Fruit fly (Drosophila melanogaster) S2 (cell line): ENCODE measurements around the gene RFeSP.

ENCODE experiments used
- CG8478 ChIP-seq: fragments of >200 bp; optimal IDR thresholded peaks from 2 replicates; lab custom pipeline; 2018
- CTCF ChIP-seq, 2 experiments: fragments of >200 bp; optimal IDR thresholded peaks; 2 replicates each; lab custom pipeline; 2018

dm6 chr2L:1587055-1587454 is 26.9 kb downstream of the RFeSP start, which contains the start of gene nis:
- TF ChIP-seq CG8478 (lab: Kevin White, UChicago) (no peak), CTCF (optimal IDR thresholded peaks at IDR 0.05; lab: Kevin White, UChicago) (no peak)
